Worm (Caenorhabditis elegans): ENCODE measurements around the gene Y43D4A.6.

DNA sequence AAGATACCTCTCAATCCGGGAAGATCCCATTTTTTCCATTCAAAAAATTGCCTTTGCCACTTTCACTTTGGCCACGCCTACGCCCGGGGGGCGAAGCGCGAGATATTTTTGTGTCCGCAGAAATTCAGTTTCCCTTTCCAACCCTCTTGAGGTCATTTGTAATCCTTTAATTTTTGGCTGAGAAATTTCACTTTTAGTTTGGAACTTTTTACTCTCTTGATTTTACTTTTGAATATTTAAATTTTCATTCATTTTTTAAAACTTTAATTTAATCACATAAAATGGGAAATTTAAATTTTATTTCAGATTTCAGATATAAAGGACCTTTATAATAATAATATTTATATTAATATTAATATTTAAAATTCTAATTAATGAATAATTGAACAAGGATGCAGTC is 11.7 kb upstream of the Y43D4A.6 start, which contains the start of gene Y43D4A.5:
- TF ChIP-seq F26F4.8 (GFP tag; conservative IDR thresholded peaks at IDR 0.05), result no peak
- no peak for TF ChIP-seq mes-2 (tag; optimal IDR thresholded peaks at IDR 0.05; ENCODE audit: poor library complexity, severe bottlenecking)
- TF ChIP-seq nhr-76 (tag; optimal IDR thresholded peaks at IDR 0.05), result no peak
- no peak for TF ChIP-seq nhr-10 (tag; optimal IDR thresholded peaks at IDR 0.05)
- no peak for TF ChIP-seq nhr-28 (tag; optimal IDR thresholded peaks at IDR 0.05)
- TF ChIP-seq nhr-11 (tag; optimal IDR thresholded peaks at IDR 0.05), result no peak
- TF ChIP-seq D1046.2 (GFP tag; IDR thresholded peaks at IDR 0.05), result no peak
